Fruit fly (Drosophila melanogaster) whole organism, embryonic: ENCODE measurements around the gene CG16727.

Source experiments
- ATbp ChIP-seq: fragments of 200-800 bp; sonication (Bioruptor generic); optimal IDR thresholded peaks from 2 replicates; lab custom pipeline; 2017; ENCODE audit warnings: missing biosample characterization, mild to moderate bottlenecking, missing genetic modification characterization, missing genetic modification reagents
- Bgb ChIP-seq: fragments of 200-800 bp; sonication (Bioruptor generic); IDR thresholded peaks from 2 replicates; pipeline ENCODE4 v1.3.6; 2022; ENCODE audit warnings: missing biosample characterization, missing genetic modification characterization; ENCODE audit not compliant: partially characterized antibody
- C15 ChIP-seq: fragments of 200-800 bp; sonication (Bioruptor generic); IDR thresholded peaks from 3 replicates; pipeline ENCODE4 v1.3.6; 2022; ENCODE audit warnings: missing biosample characterization, missing genetic modification characterization
- CG10366 ChIP-seq: fragments of 200-800 bp; sonication (Bioruptor generic); IDR thresholded peaks from 2 replicates; pipeline ENCODE4 v1.3.6; 2022; ENCODE audit warnings: missing biosample characterization, missing genetic modification characterization
- CG11398 ChIP-seq: fragments of 200-800 bp; sonication (Bioruptor generic); optimal IDR thresholded peaks from 2 replicates; lab custom pipeline; 2016; ENCODE audit warnings: missing biosample characterization, missing genetic modification characterization
- CG11560 ChIP-seq: fragments of 200-800 bp; sonication (Bioruptor generic); IDR thresholded peaks from 3 replicates; pipeline ENCODE4 v1.3.6; 2022; ENCODE audit warnings: missing biosample characterization, missing genetic modification characterization
- CG12236 ChIP-seq: fragments of 200-800 bp; sonication (Bioruptor generic); optimal IDR thresholded peaks from 2 replicates; lab custom pipeline; 2016; ENCODE audit warnings: missing biosample characterization, missing genetic modification characterization
- CG13775 ChIP-seq: fragments of 200-800 bp; sonication (Bioruptor generic); optimal IDR thresholded peaks from 3 replicates; lab custom pipeline; 2017; ENCODE audit warnings: missing biosample characterization, mild to moderate bottlenecking, missing genetic modification characterization
- CG2712 ChIP-seq: fragments of 200-800 bp; optimal IDR thresholded peaks from 3 replicates; lab custom pipeline; 2019; ENCODE audit warnings: missing biosample characterization, mild to moderate bottlenecking, missing genetic modification characterization, moderate library complexity
- CG31388 ChIP-seq: fragments of 200-800 bp; sonication (Bioruptor generic); optimal IDR thresholded peaks from 2 replicates; lab custom pipeline; 2016; ENCODE audit warnings: missing biosample characterization, missing genetic modification characterization
- CG3407 ChIP-seq: fragments of 200-800 bp; sonication (Bioruptor generic); optimal IDR thresholded peaks from 2 replicates; lab custom pipeline; 2018; ENCODE audit warnings: missing biosample characterization, mild to moderate bottlenecking, missing genetic modification characterization
- CG3838 ChIP-seq: fragments of 200-800 bp; sonication (Bioruptor generic); optimal IDR thresholded peaks from 3 replicates; lab custom pipeline; 2016; ENCODE audit warnings: missing biosample characterization, missing genetic modification characterization
- CG4282 ChIP-seq: fragments of 200-800 bp; sonication (Bioruptor generic); optimal IDR thresholded peaks from 2 replicates; lab custom pipeline; 2016; ENCODE audit warnings: missing biosample characterization, missing genetic modification characterization
- CG4328 ChIP-seq: fragments of 200-800 bp; sonication (Bioruptor generic); optimal IDR thresholded peaks from 3 replicates; lab custom pipeline; 2017; ENCODE audit warnings: missing biosample characterization, missing genetic modification reagents, missing genetic modification characterization
- CG43689 ChIP-seq: fragments of 200-800 bp; sonication (Bioruptor generic); IDR thresholded peaks from 2 replicates; pipeline ENCODE4 v1.3.6; 2022; ENCODE audit warnings: missing biosample characterization, missing genetic modification characterization
- CG6813 ChIP-seq: fragments of 200-800 bp; sonication (Bioruptor generic); optimal IDR thresholded peaks from 2 replicates; lab custom pipeline; 2017; ENCODE audit warnings: missing biosample characterization, missing genetic modification characterization, mild to moderate bottlenecking, moderate library complexity, missing genetic modification reagents
- CG7963 ChIP-seq: fragments of 200-800 bp; sonication (Bioruptor generic); IDR thresholded peaks from 3 replicates; pipeline ENCODE4 v1.3.6; 2022; ENCODE audit warnings: missing biosample characterization, missing genetic modification characterization; ENCODE audit not compliant: partially characterized antibody
- CG8089 ChIP-seq: fragments of 200-800 bp; sonication (Bioruptor generic); optimal IDR thresholded peaks from 3 replicates; lab custom pipeline; 2016; ENCODE audit warnings: missing biosample characterization, missing genetic modification characterization
- CG9437 ChIP-seq: fragments of 200-800 bp; sonication (Bioruptor generic); optimal IDR thresholded peaks from 2 replicates; lab custom pipeline; 2018; ENCODE audit warnings: missing biosample characterization, mild to moderate bottlenecking, missing genetic modification characterization
- CG9609 ChIP-seq: fragments of 200-800 bp; sonication (Bioruptor generic); optimal IDR thresholded peaks from 3 replicates; lab custom pipeline; 2016; ENCODE audit warnings: missing biosample characterization, missing genetic modification characterization
- CG9817 ChIP-seq: fragments of 200-800 bp; sonication (Bioruptor generic); optimal IDR thresholded peaks from 2 replicates; lab custom pipeline; 2018; ENCODE audit warnings: missing biosample characterization, mild to moderate bottlenecking, missing genetic modification characterization, moderate library complexity
- Camta ChIP-seq: fragments of 200-800 bp; sonication (Bioruptor generic); optimal IDR thresholded peaks from 2 replicates; lab custom pipeline; 2016; ENCODE audit warnings: missing biosample characterization, missing genetic modification characterization
- D ChIP-seq, 2 experiments: fragments of 200-800 bp in 1 of 2; fragments of >200 bp in 1 of 2; sonication (Bioruptor generic) in 1 of 2; optimal IDR thresholded peaks; 2 replicates in 1 of 2; 3 replicates in 1 of 2; lab custom pipeline; 2017; ENCODE audit warnings: mild to moderate bottlenecking in 1 of 2, missing biosample characterization in 1 of 2, missing genetic modification characterization in 1 of 2, missing genetic modification reagents in 1 of 2
- Gsc ChIP-seq: fragments of 200-800 bp; sonication (Bioruptor generic); IDR thresholded peaks from 2 replicates; pipeline ENCODE4 v1.3.6; 2022; ENCODE audit warnings: missing biosample characterization, missing genetic modification characterization
- HLH3B ChIP-seq: fragments of 200-800 bp; sonication (Bioruptor generic); IDR thresholded peaks from 2 replicates; pipeline ENCODE4 v1.3.6; 2022; ENCODE audit warnings: missing biosample characterization, missing genetic modification characterization
- Hr3 ChIP-seq: fragments of 200-800 bp; sonication (Bioruptor generic); optimal IDR thresholded peaks from 3 replicates; lab custom pipeline; 2016; ENCODE audit warnings: missing biosample characterization, missing genetic modification characterization
- Max ChIP-seq: fragments of 200-800 bp; sonication (Bioruptor generic); optimal IDR thresholded peaks from 2 replicates; lab custom pipeline; 2016; ENCODE audit warnings: missing biosample characterization, mild to moderate bottlenecking, missing genetic modification characterization
- Myb ChIP-seq: fragments of 200-800 bp; sonication (Bioruptor generic); optimal IDR thresholded peaks from 2 replicates; lab custom pipeline; 2016; ENCODE audit warnings: missing biosample characterization, missing genetic modification characterization
- Nf-YB ChIP-seq: fragments of 200-800 bp; sonication (Bioruptor generic); optimal IDR thresholded peaks from 3 replicates; lab custom pipeline; 2019; ENCODE audit warnings: missing biosample characterization, mild to moderate bottlenecking, missing genetic modification characterization, moderate library complexity
- Usf ChIP-seq: fragments of 200-800 bp; sonication (Bioruptor generic); optimal IDR thresholded peaks from 2 replicates; lab custom pipeline; 2017; ENCODE audit warnings: missing genotype, missing biosample characterization, missing genetic modification characterization
- aop ChIP-seq: fragments of 200-800 bp; sonication (Bioruptor generic); IDR thresholded peaks from 2 replicates; pipeline ENCODE4 v1.3.6; 2022; ENCODE audit warnings: missing biosample characterization, missing genetic modification characterization
- az2 ChIP-seq: fragments of 200-800 bp; sonication (Bioruptor generic); optimal IDR thresholded peaks from 3 replicates; lab custom pipeline; 2016; ENCODE audit warnings: missing biosample characterization, missing genetic modification characterization
- bowl ChIP-seq: fragments of 200-800 bp; sonication (Bioruptor generic); IDR thresholded peaks from 2 replicates; pipeline ENCODE4 v1.3.6; 2022; ENCODE audit warnings: missing biosample characterization, missing genetic modification characterization
- btn ChIP-seq: fragments of 200-800 bp; sonication (Bioruptor generic); optimal IDR thresholded peaks from 2 replicates; lab custom pipeline; 2016; ENCODE audit warnings: missing biosample characterization, missing genetic modification characterization
- cg ChIP-seq: fragments of 200-800 bp; sonication (Bioruptor generic); optimal IDR thresholded peaks from 3 replicates; lab custom pipeline; 2019; ENCODE audit warnings: missing biosample characterization, mild to moderate bottlenecking, missing genetic modification characterization, moderate library complexity
- chif ChIP-seq, 2 experiments: fragments of 200-800 bp; sonication (Bioruptor generic); optimal IDR thresholded peaks; 3 replicates each; lab custom pipeline; 2016; ENCODE audit warnings: missing biosample characterization in 2 of 2, missing genetic modification characterization in 2 of 2
- cwo ChIP-seq: fragments of 200-800 bp; sonication (Bioruptor generic); optimal IDR thresholded peaks from 3 replicates; lab custom pipeline; 2017; ENCODE audit warnings: missing biosample characterization, missing genetic modification characterization, mild to moderate bottlenecking, moderate library complexity, missing genetic modification reagents
- danr ChIP-seq: fragments of 200-800 bp; sonication (Bioruptor generic); IDR thresholded peaks from 2 replicates; pipeline ENCODE4 v1.3.6; 2022; ENCODE audit warnings: missing biosample characterization, missing genetic modification characterization
- grn ChIP-seq: fragments of 200-800 bp; sonication (Bioruptor generic); optimal IDR thresholded peaks from 3 replicates; lab custom pipeline; 2017; ENCODE audit warnings: missing biosample characterization, missing genetic modification characterization
- hkb ChIP-seq, 2 experiments: fragments of 200-800 bp in 1 of 2; fragments of >200 bp in 1 of 2; sonication (Bioruptor generic) in 1 of 2; IDR thresholded peaks in 1 of 2; optimal IDR thresholded peaks in 1 of 2; 2 replicates each; pipeline versions ENCODE4 v1.3.6 to Lab custom; 2017 to 2022; ENCODE audit warnings: missing biosample characterization in 1 of 2, missing genetic modification characterization in 1 of 2
- jumu ChIP-seq: fragments of 200-800 bp; sonication (Bioruptor generic); optimal IDR thresholded peaks from 3 replicates; lab custom pipeline; 2016; ENCODE audit warnings: missing biosample characterization, missing genetic modification characterization
- kni ChIP-seq: fragments of 200-800 bp; sonication (Bioruptor generic); optimal IDR thresholded peaks from 3 replicates; lab custom pipeline; 2017; ENCODE audit warnings: mild to moderate bottlenecking, missing biosample characterization, missing genetic modification reagents, missing genetic modification characterization
- mld ChIP-seq: fragments of 200-800 bp; sonication (Bioruptor generic); IDR thresholded peaks from 3 replicates; pipeline ENCODE4 v1.3.6; 2022; ENCODE audit warnings: missing biosample characterization, missing genetic modification characterization; ENCODE audit not compliant: partially characterized antibody
- oc ChIP-seq: fragments of 200-800 bp; sonication (Bioruptor generic); optimal IDR thresholded peaks from 2 replicates; lab custom pipeline; 2018; ENCODE audit warnings: missing biosample characterization, mild to moderate bottlenecking, missing genetic modification characterization, moderate library complexity
- odd ChIP-seq: fragments of 200-800 bp; sonication (Bioruptor generic); optimal IDR thresholded peaks from 2 replicates; lab custom pipeline; 2017; ENCODE audit warnings: missing biosample characterization, mild to moderate bottlenecking, missing genetic modification characterization
- ranshi ChIP-seq: fragments of 200-800 bp; sonication (Bioruptor generic); IDR thresholded peaks from 2 replicates; pipeline ENCODE4 v1.3.6; 2022; ENCODE audit warnings: missing biosample characterization, missing genetic modification characterization
- so ChIP-seq: fragments of 200-800 bp; sonication (Bioruptor generic); IDR thresholded peaks from 3 replicates; pipeline ENCODE4 v1.3.6; 2022; ENCODE audit warnings: missing biosample characterization, missing genetic modification characterization
- sug ChIP-seq: fragments of 200-800 bp; optimal IDR thresholded peaks from 2 replicates; lab custom pipeline; 2019; ENCODE audit warnings: missing biosample characterization, mild to moderate bottlenecking, missing genetic modification characterization, moderate library complexity
- vvl ChIP-seq: fragments of 200-800 bp; sonication (Bioruptor generic); IDR thresholded peaks from 2 replicates; pipeline ENCODE4 v1.3.6; 2022; ENCODE audit warnings: missing biosample characterization, missing genetic modification characterization
- wor ChIP-seq: fragments of 200-800 bp; sonication (Bioruptor generic); IDR thresholded peaks from 2 replicates; pipeline ENCODE4 v1.3.6; 2022; ENCODE audit warnings: missing biosample characterization, missing genetic modification characterization

The CG16727 gene

DNA sequence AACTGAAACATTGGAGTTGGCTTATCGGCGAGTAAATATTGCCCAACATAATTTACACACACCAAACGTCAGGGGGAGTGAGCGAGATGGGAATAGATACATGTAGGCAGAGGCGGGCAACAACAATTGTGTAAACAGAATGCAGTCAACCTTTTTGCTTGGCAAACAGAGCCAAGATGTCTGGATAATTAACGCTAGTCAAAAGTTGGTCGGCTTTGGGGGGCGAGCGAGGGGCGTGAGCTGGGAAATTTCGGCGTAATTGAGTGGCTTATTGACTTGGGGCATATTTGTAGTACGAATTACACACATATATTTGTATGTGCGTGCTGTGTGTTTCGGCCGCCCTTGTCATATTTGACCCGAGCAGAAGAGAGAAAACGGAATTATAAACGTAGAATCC, 28.4 kb upstream of the CG16727 start (continued):
- TF ChIP-seq Hr3 (GFP tag; lab: Kevin White, UChicago) (peak; percentile 50), chif (GFP tag; optimal IDR thresholded peaks at IDR 0.05; lab: Kevin White, UChicago) (peak; percentile 77 to 81), HLH3B (GFP tag; lab: Robert Waterston, UW) (peak; percentile 80), cg (GFP tag; lab: Kevin White, UChicago) (no peak), mld (no peak), Bgb (GFP tag; lab: Robert Waterston, UW) (no peak), CG2712 (tag; lab: Kevin White, UChicago) (peak; percentile 86), Camta (peak; percentile 83), aop (GFP tag; lab: Robert Waterston, UW) (0 out of 2 replicates have a peak, but pooled peaks have one; percentile 39), cwo (peak; percentile 55), CG3407 (peak; percentile 95), danr (peak; percentile 33; the same call in 1 of the 2 replicates), btn (GFP tag; lab: Kevin White, UChicago) (peak; percentile 86), Nf-YB (peak; percentile 70), D (optimal IDR thresholded peaks at IDR 0.05; lab: Kevin White, UChicago) (no peak), D (GFP tag; optimal IDR thresholded peaks at IDR 0.05; lab: Kevin White, UChicago) (peak; percentile 93), bowl (GFP tag; lab: Robert Waterston, UW) (peak; percentile 51), kni (GFP tag; lab: Kevin White, UChicago) (peak; percentile 99), CG9437 (peak; percentile 45), so (GFP tag; lab: Robert Waterston, UW) (peak; percentile 80; the same call in 1 of the 3 replicates), oc (tag; lab: Kevin White, UChicago) (peak; percentile 74), grn (peak; percentile 91), CG11398 (peak; percentile 92), CG13775 (GFP tag; lab: Kevin White, UChicago) (peak; percentile 72), CG7963 (GFP tag; lab: Robert Waterston, UW) (no peak), ranshi (GFP tag; lab: Robert Waterston, UW) (peak; percentile 59; the same call in 1 of the 2 replicates), CG4328 (peak; percentile 92), CG6813 (GFP tag; lab: Kevin White, UChicago) (peak; percentile 96), az2 (GFP tag; lab: Kevin White, UChicago) (peak; percentile 7), C15 (GFP tag; lab: Robert Waterston, UW) (no peak), CG3838 (GFP tag; lab: Kevin White, UChicago) (peak; percentile 78), CG4282 (GFP tag; lab: Kevin White, UChicago) (peak; percentile 60), CG9817 (tag; lab: Kevin White, UChicago) (peak; percentile 49), CG12236 (GFP tag; lab: Kevin White, UChicago) (peak; percentile 92), CG43689 (peak; percentile 51), Max (GFP tag; lab: Kevin White, UChicago) (peak; percentile 76), Myb (GFP tag; lab: Kevin White, UChicago) (peak; percentile 25), vvl (peak; percentile 66), CG10366 (GFP tag; lab: Robert Waterston, UW) (peak; percentile 68), Usf (GFP tag; lab: Kevin White, UChicago) (peak; percentile 18), ATbp (peak; percentile 97), hkb (optimal IDR thresholded peaks at IDR 0.05; lab: Kevin White, UChicago) (no peak), hkb (GFP tag; IDR thresholded peaks at IDR 0.05; lab: Robert Waterston, UW) (peak; percentile 83), sug (tag; lab: Kevin White, UChicago) (no peak), CG31388 (peak; percentile 39), wor (GFP tag; lab: Robert Waterston, UW) (no peak), Gsc (GFP tag; lab: Robert Waterston, UW) (no peak), odd (GFP tag; lab: Kevin White, UChicago) (peak; percentile 94), jumu (GFP tag; lab: Kevin White, UChicago) (peak; percentile 60), CG8089 (GFP tag; lab: Kevin White, UChicago) (peak; percentile 88), CG9609 (GFP tag; lab: Kevin White, UChicago) (peak; percentile 52), CG11560 (tag; lab: Robert Waterston, UW) (no peak)
